Fruit fly (Drosophila melanogaster): ENCODE data around the gene Lkb1.
A peak's percentile ranks its signal among the peaks of the same experiment; 100 is the strongest.

The Lkb1 gene

dm6 chr3R:13645874-13646370 is 30.4 kb upstream of the Lkb1 start, which contains the start of gene sqd (continued):
- TF ChIP-seq ham (GFP tag; IDR thresholded peaks at IDR 0.05): no peak
- TF ChIP-seq H15 (GFP tag; IDR thresholded peaks at IDR 0.05): no peak
- no peak for TF ChIP-seq Drgx (GFP tag; IDR thresholded peaks at IDR 0.05)
- peak; percentile 62 for TF ChIP-seq Mes4 (GFP tag; optimal IDR thresholded peaks at IDR 0.05)
- TF ChIP-seq CG3995 (GFP tag; optimal IDR thresholded peaks at IDR 0.05): peak; percentile 18
- TF ChIP-seq CG11398 (GFP tag; optimal IDR thresholded peaks at IDR 0.05): no peak
- 0 out of 2 replicates have a peak, but pooled peaks have one; percentile 34 for TF ChIP-seq sim (GFP tag; IDR thresholded peaks at IDR 0.05)
- TF ChIP-seq so (GFP tag; IDR thresholded peaks at IDR 0.05): no peak
- TF ChIP-seq CkIIα-i1 (GFP tag; IDR thresholded peaks at IDR 0.05): no peak
- TF ChIP-seq CG10147 (GFP tag; optimal IDR thresholded peaks at IDR 0.05): no peak
- no peak for TF ChIP-seq pita (GFP tag; optimal IDR thresholded peaks at IDR 0.05)
- TF ChIP-seq CG7786 (GFP tag; optimal IDR thresholded peaks at IDR 0.05): peak; percentile 23
- TF ChIP-seq gro (GFP tag; optimal IDR thresholded peaks at IDR 0.05): peak; percentile 49
- no peak for TF ChIP-seq tap (tag; optimal IDR thresholded peaks at IDR 0.05)
- peak in 1 of 3 experiments; percentile 55 for TF ChIP-seq Stat92E (GFP tag; optimal IDR thresholded peaks at IDR 0.05)
- peak; percentile 53 for TF ChIP-seq CG17359 (tag; optimal IDR thresholded peaks at IDR 0.05)
- TF ChIP-seq Oli (tag; optimal IDR thresholded peaks at IDR 0.05): peak; percentile 35
- peak; percentile 36 for TF ChIP-seq CG8924 (tag; optimal IDR thresholded peaks at IDR 0.05)
- no peak for TF ChIP-seq Taf1 (GFP tag; IDR thresholded peaks at IDR 0.05)
- TF ChIP-seq Abd-B (GFP tag; optimal IDR thresholded peaks at IDR 0.05): no peak
- TF ChIP-seq CG18619 (GFP tag; optimal IDR thresholded peaks at IDR 0.05): peak; percentile 46
- TF ChIP-seq chif (GFP tag; optimal IDR thresholded peaks at IDR 0.05): peak; percentile 16 to 26
- TF ChIP-seq Chrac-16 (GFP tag; optimal IDR thresholded peaks at IDR 0.05): peak; percentile 22
- TF ChIP-seq Bteb2 (GFP tag; optimal IDR thresholded peaks at IDR 0.05): peak; percentile 14
- TF ChIP-seq ato (GFP tag; IDR thresholded peaks at IDR 0.05; ENCODE audit: partially characterized antibody): no peak
- TF ChIP-seq trem (tag; optimal IDR thresholded peaks at IDR 0.05): peak; percentile 63
- no peak for TF ChIP-seq CG2129 (GFP tag; IDR thresholded peaks at IDR 0.05; ENCODE audit: partially characterized antibody)
- TF ChIP-seq Scr (GFP tag; IDR thresholded peaks at IDR 0.05; ENCODE audit: partially characterized antibody): peak; percentile 30; the same call in 1 of the 2 replicates
- TF ChIP-seq hth (optimal IDR thresholded peaks at IDR 0.05): no peak
- TF ChIP-seq dysf (GFP tag; IDR thresholded peaks at IDR 0.05): 0 out of 3 replicates have a peak, but pooled peaks have one; percentile 36
- TF ChIP-seq ab (GFP tag; optimal IDR thresholded peaks at IDR 0.05): no peak
- TF ChIP-seq CG14710 (tag; optimal IDR thresholded peaks at IDR 0.05): peak; percentile 99
- TF ChIP-seq Ravus (GFP tag; IDR thresholded peaks at IDR 0.05): no peak
- no peak for TF ChIP-seq CG9932 (GFP tag; IDR thresholded peaks at IDR 0.05)
- no peak; the same call in none of the 2 replicates for TF ChIP-seq slbo (GFP tag; IDR thresholded peaks at IDR 0.05)
- peak; percentile 60 for TF ChIP-seq CG33213 (GFP tag; optimal IDR thresholded peaks at IDR 0.05)
- no peak for TF ChIP-seq ERR (GFP tag; optimal IDR thresholded peaks at IDR 0.05)
- no peak for TF ChIP-seq CG16815 (GFP tag; optimal IDR thresholded peaks at IDR 0.05)
- TF ChIP-seq tx (GFP tag; optimal IDR thresholded peaks at IDR 0.05): no peak
- no peak for TF ChIP-seq jumu (GFP tag; optimal IDR thresholded peaks at IDR 0.05)
- peak; percentile 11 for TF ChIP-seq fd64A (GFP tag; optimal IDR thresholded peaks at IDR 0.05)
- peak; percentile 30 for TF ChIP-seq nom (GFP tag; optimal IDR thresholded peaks at IDR 0.05)
- no peak for TF ChIP-seq CG2199 (GFP tag; IDR thresholded peaks at IDR 0.05)
- TF ChIP-seq MTF-1 (GFP tag; optimal IDR thresholded peaks at IDR 0.05; ENCODE audit: borderline replicate concordance): no peak
- peak; percentile 31 for TF ChIP-seq CrebB (tag; optimal IDR thresholded peaks at IDR 0.05)
- peak in 1 of 2 experiments; percentile 48 for TF ChIP-seq Pdp1 (GFP tag; optimal IDR thresholded peaks at IDR 0.05)
- no peak for TF ChIP-seq CG3065 (GFP tag; optimal IDR thresholded peaks at IDR 0.05)
- no peak for TF ChIP-seq CG10462 (GFP tag; optimal IDR thresholded peaks at IDR 0.05)
- TF ChIP-seq CG11696 (GFP tag; IDR thresholded peaks at IDR 0.05): no peak
- no peak for TF ChIP-seq CG1792 (GFP tag; optimal IDR thresholded peaks at IDR 0.05)
- no peak for TF ChIP-seq Bdp1 (GFP tag; optimal IDR thresholded peaks at IDR 0.05)

All from whole organism, embryonic.